Worm (Caenorhabditis elegans) whole organism, L3 larva: ENCODE results near the gene Y47D3A.34.

Experiments
- nhr-11 ChIP-seq: fragments of 150-350 bp; optimal IDR thresholded peaks from 2 replicates; lab custom pipeline; 2014; ENCODE audit warnings: missing biosample characterization, missing genetic modification characterization
- unc-62 ChIP-seq: fragments of 150-350 bp; sonication (generic microtip); optimal IDR thresholded peaks from 4 replicates; lab custom pipeline; 2014; ENCODE audit warnings: missing biosample characterization, missing genetic modification reagents, missing genetic modification characterization

- TF ChIP-seq unc-62 (GFP tag; lab: Kevin White, UChicago) (no peak), nhr-11 (tag; lab: Kevin White, UChicago) (no peak)
These were observed 3.1 kb upstream of the Y47D3A.34 start for ce11 chrIII:11237741-11238140.
